Worm (Caenorhabditis elegans): ENCODE measurements around the gene exc-6.

DNA sequence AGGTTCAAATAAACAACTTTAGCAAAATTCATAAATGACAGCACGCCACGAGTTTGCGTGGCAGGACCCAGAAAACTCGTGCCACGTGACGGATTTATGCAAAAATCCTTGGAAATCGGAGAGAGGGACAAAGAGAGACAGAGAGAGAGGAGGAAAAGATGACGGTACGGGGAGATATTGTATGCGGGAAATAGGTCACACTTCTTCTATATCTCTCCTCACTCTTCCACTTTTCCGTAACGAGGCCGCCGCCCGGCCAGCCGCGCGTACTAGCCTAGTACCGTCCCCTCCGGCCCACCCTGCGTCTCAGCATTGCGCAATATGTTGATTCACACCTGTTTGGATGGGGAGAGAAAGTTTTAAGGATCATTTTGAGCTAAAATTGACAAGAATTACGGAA, 48.9 kb upstream of the exc-6 start:
- TF ChIP-seq sox-4 (tag; optimal IDR thresholded peaks at IDR 0.05): no peak
- TF ChIP-seq npax-4 (tag; optimal IDR thresholded peaks at IDR 0.05): no peak
- no peak for TF ChIP-seq syd-9 (tag; optimal IDR thresholded peaks at IDR 0.05)
- no peak for TF ChIP-seq elt-2 (tag; optimal IDR thresholded peaks at IDR 0.05)
- no peak for TF ChIP-seq T23F11.4 (GFP tag; optimal IDR thresholded peaks at IDR 0.05)
- TF ChIP-seq odd-2 (tag; optimal IDR thresholded peaks at IDR 0.05): no peak
- peak; percentile 39 for TF ChIP-seq nfya-1 (tag; optimal IDR thresholded peaks at IDR 0.05)
- TF ChIP-seq unc-86 (tag; optimal IDR thresholded peaks at IDR 0.05): no peak
- TF ChIP-seq elt-4 (tag; optimal IDR thresholded peaks at IDR 0.05): no peak
